Worm (Caenorhabditis elegans) whole organism, L4/young adult: ENCODE measurements around the gene inx-2.

Experiments used
- W03F9.2 ChIP-seq: fragments of 150-350 bp; optimal IDR thresholded peaks from 2 replicates; lab custom pipeline; 2014; ENCODE audit warnings: missing biosample characterization, missing genetic modification characterization
- dao-5 ChIP-seq: sonication (generic microtip); optimal IDR thresholded peaks from 2 replicates; lab custom pipeline; 2016; ENCODE audit warnings: missing genotype, missing genetic modification characterization, moderate library complexity, missing compliant biosample characterization
- him-1 ChIP-seq: sonication (generic microtip); optimal IDR thresholded peaks from 2 replicates; lab custom pipeline; 2016; ENCODE audit warnings: missing genotype, missing genetic modification reagents, missing genetic modification characterization, missing compliant biosample characterization

DNA sequence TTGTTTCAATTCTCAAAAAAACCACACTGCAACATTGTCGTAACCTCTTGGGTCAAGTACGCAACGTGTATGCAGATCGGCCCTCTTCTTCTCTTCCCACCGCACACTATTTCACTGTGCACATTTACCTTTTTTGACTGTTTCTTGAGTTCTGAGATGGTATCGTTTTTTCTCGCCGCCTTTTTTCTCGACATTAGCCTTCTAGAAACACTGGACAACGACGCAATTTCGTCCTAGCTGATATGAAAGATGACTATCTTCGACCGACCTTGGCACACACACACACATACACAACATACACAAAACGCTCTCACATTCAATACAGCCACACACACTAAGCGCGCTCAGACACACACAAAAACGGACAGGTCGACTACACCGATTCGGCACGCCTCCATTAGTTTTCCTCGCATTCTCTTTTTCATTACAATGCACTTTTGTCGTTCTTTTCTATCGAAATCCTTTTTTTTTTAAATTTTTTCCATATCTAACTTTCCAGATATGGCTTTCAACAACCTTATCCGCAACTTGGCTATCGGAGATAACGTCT lies 42.9 kb upstream of the inx-2 start, which contains the start of gene aco-1:
- TF ChIP-seq dao-5 (no peak), W03F9.2 (peak; percentile 48), him-1 (tag; lab: Kevin White, UChicago) (no peak)
